Fruit fly (Drosophila melanogaster): Measurements from ENCODE around the gene CG34165.

- TF ChIP-seq Snoo (tag; optimal IDR thresholded peaks at IDR 0.05) (no peak), CG14655 (GFP tag; optimal IDR thresholded peaks at IDR 0.05) (peak; percentile 16), CG12605 (GFP tag; IDR thresholded peaks at IDR 0.05) (no peak; the same call in 1 of the 2 replicates), Pif1A (GFP tag; optimal IDR thresholded peaks at IDR 0.05) (peak; percentile 27), D1 (tag; optimal IDR thresholded peaks at IDR 0.05) (no peak), EcR (GFP tag; optimal IDR thresholded peaks at IDR 0.05) (no peak), CG17806 (tag; optimal IDR thresholded peaks at IDR 0.05) (peak; percentile 4), CG9948 (tag; optimal IDR thresholded peaks at IDR 0.05) (peak; percentile 2), CG8159 (tag; optimal IDR thresholded peaks at IDR 0.05) (peak; percentile 22), CG8301 (tag; optimal IDR thresholded peaks at IDR 0.05) (peak; percentile 42), CG32121 (GFP tag; IDR thresholded peaks at IDR 0.05) (no peak), CG10348 (GFP tag; IDR thresholded peaks at IDR 0.05) (no peak), CG13204 (GFP tag; optimal IDR thresholded peaks at IDR 0.05) (no peak), rn (GFP tag; IDR thresholded peaks at IDR 0.05) (no peak)
These were observed 15.6 kb upstream of the CG34165 start for dm6 chr2L:14697938-14698337.

Measured in whole organism, pupa.